Worm (Caenorhabditis elegans): Measurements from ENCODE around the gene fbxc-28.

fbxc-28 gene

DNA sequence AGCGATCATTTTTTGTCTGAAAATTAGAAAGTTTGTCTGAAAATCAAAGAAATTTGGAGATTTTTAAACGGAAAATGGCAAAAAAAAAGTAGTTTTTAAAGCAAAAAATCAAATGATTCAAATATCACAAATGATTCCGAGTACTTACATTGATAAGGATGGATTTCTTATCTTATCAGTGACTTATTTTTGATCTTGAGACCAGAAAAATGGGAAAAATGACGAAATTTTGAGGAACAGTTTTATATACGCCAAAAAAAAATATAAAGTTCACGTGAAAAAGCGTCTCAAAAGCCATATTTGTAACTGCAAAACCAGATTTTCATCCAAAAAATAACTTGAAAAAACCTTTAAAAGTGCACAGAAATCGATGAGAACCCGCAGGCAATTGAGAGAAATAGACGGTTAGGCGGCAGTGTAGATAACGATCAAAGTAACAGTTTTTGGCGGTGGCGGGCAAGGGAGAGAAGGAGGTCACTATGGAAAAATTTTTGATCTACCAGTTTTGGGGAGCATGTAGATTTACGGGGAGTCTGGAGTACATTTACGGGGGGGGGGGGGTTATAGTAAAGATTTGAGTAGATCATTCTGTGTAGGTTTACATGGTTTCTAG is 22.8 kb upstream of the fbxc-28 start, which contains the start of gene T07D3.9:
Gene T07D3.9, minus strand, starts transcription at position 194 of the 613 bp plus-strand sequence.
- TF ChIP-seq blmp-1 (tag; optimal IDR thresholded peaks at IDR 0.05) (peak; percentile 11), elt-3 (tag; optimal IDR thresholded peaks at IDR 0.05) (peak in 5 of 6 experiments; percentile 46 to 97 (median 51)), tlp-1 (tag; optimal IDR thresholded peaks at IDR 0.05) (peak; percentile 59), nhr-20 (tag; optimal IDR thresholded peaks at IDR 0.05) (peak; percentile 12), elt-2 (tag; optimal IDR thresholded peaks at IDR 0.05) (peak; percentile 97), C34B4.2 (tag; optimal IDR thresholded peaks at IDR 0.05) (no peak)

- TF ChIP-seq unc-86 (tag; optimal IDR thresholded peaks at IDR 0.05) (no peak), lir-3 (tag; optimal IDR thresholded peaks at IDR 0.05; ENCODE audit: poor library complexity) (no peak), grh-1 (GFP tag; IDR thresholded peaks at IDR 0.05) (no peak), mdl-1 (tag; optimal IDR thresholded peaks at IDR 0.05) (no peak), unc-62 (GFP tag; optimal IDR thresholded peaks at IDR 0.05) (no peak), pqm-1 (tag; optimal IDR thresholded peaks at IDR 0.05) (no peak), efl-3 (GFP tag; optimal IDR thresholded peaks at IDR 0.05) (no peak), mep-1 (tag; optimal IDR thresholded peaks at IDR 0.05) (no peak), C34B4.2 (tag; optimal IDR thresholded peaks at IDR 0.05) (no peak), dsc-1 (tag; optimal IDR thresholded peaks at IDR 0.05) (no peak)
Measured at ce11 chrII:901632-902031, 22.0 kb upstream of the fbxc-28 start, which contains the start of gene T07D3.2. TSS of gene T07D3.2 (plus strand) at chrII:901932.

DNA sequence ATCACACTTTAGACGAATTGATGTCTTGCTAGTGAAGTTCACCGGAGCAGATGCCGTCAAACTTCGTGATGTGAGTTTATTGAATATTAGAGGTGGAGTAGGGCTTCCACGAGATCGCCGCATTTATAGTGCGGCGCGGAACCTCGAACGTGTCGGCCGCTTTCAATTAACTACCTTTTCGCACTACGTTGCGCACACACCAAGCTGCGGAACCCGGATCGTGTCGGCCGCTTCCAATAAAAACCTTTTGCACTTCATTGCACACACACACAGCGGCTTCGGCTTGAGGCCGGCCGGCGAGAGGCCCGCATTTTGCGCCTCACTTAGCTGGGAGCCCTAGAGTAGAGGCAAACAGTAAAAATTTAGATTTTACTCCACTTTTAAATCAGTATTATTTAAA is 18.3 kb upstream of the fbxc-28 start:
- peak; percentile 41 for TF ChIP-seq nhr-19 (GFP tag; conservative IDR thresholded peaks at IDR 0.05)
- TF ChIP-seq nhr-77 (tag; optimal IDR thresholded peaks at IDR 0.05): no peak
- no peak for TF ChIP-seq lir-3 (tag; optimal IDR thresholded peaks at IDR 0.05; ENCODE audit: poor library complexity)
- TF ChIP-seq rnt-1 (tag; optimal IDR thresholded peaks at IDR 0.05): peak; percentile 69
- TF ChIP-seq jun-1 (tag; optimal IDR thresholded peaks at IDR 0.05): no peak
- TF ChIP-seq snpc-4 (tag; optimal IDR thresholded peaks at IDR 0.05): peak; percentile 93
- no peak for TF ChIP-seq ceh-63 (GFP tag; optimal IDR thresholded peaks at IDR 0.05)
- TF ChIP-seq lsy-2 (tag; optimal IDR thresholded peaks at IDR 0.05): no peak
- no peak for TF ChIP-seq dsc-1 (tag; optimal IDR thresholded peaks at IDR 0.05)
- TF ChIP-seq fkh-10 (GFP tag; optimal IDR thresholded peaks at IDR 0.05): no peak
- no peak for TF ChIP-seq aha-1 (tag; optimal IDR thresholded peaks at IDR 0.05)
- TF ChIP-seq unc-130 (tag; optimal IDR thresholded peaks at IDR 0.05): no peak
- TF ChIP-seq efl-1 (optimal IDR thresholded peaks at IDR 0.05): no peak
- TF ChIP-seq efl-1 (GFP tag; optimal IDR thresholded peaks at IDR 0.05 in 1 of 2): no peak
- no peak for TF ChIP-seq skn-1 (tag; optimal IDR thresholded peaks at IDR 0.05)
- TF ChIP-seq nhr-90 (tag; optimal IDR thresholded peaks at IDR 0.05; ENCODE audit: poor library complexity): no peak
- no peak for TF ChIP-seq C34B4.2 (tag; optimal IDR thresholded peaks at IDR 0.05)
- TF ChIP-seq nhr-84 (tag; optimal IDR thresholded peaks at IDR 0.05): no peak
- no peak for TF ChIP-seq unc-98 (GFP tag; IDR thresholded peaks at IDR 0.05)
- TF ChIP-seq fkh-4 (tag; optimal IDR thresholded peaks at IDR 0.05; ENCODE audit: borderline replicate concordance): no peak
- TF ChIP-seq unc-30 (tag; optimal IDR thresholded peaks at IDR 0.05): no peak

DNA sequence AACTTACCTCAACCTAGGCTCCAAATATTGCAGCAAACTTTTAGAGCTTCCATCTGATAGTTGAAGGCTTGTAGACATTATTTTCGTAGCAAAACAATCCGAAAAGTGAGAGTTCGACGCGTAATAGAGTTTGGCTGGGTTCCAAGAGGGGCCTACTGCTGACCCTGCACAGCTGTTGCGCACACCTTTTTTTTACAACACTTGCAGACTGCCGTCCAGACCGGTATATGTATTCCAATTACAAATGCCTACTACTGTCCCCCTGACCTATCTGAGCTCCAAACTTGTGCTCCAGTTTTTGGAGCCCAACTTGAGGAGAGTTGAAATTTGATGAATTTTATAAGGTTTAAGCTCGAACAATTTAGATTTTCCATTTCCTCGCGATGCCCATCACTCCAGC is 14.1 kb upstream of the fbxc-28 start, which contains the start of the genes fbxc-24 and fbxc-27:
Gene fbxc-24, minus strand, starts transcription at position 101 of the 400 bp plus-strand sequence.
Gene fbxc-27, plus strand, starts transcription at position 216 of the 400 bp plus-strand sequence.
- TF ChIP-seq nhr-28 (tag; optimal IDR thresholded peaks at IDR 0.05): no peak
- TF ChIP-seq unc-30 (tag; optimal IDR thresholded peaks at IDR 0.05): no peak
- no peak for TF ChIP-seq nhr-90 (tag; optimal IDR thresholded peaks at IDR 0.05; ENCODE audit: poor library complexity)
- no peak for TF ChIP-seq fkh-10 (GFP tag; optimal IDR thresholded peaks at IDR 0.05)
- TF ChIP-seq aly-2 (tag; optimal IDR thresholded peaks at IDR 0.05): no peak
- no peak for TF ChIP-seq nhr-237 (tag; optimal IDR thresholded peaks at IDR 0.05)
- no peak for TF ChIP-seq nhr-84 (tag; optimal IDR thresholded peaks at IDR 0.05)
- TF ChIP-seq zip-4 (GFP tag; optimal IDR thresholded peaks at IDR 0.05): no peak
- TF ChIP-seq fkh-8 (tag; optimal IDR thresholded peaks at IDR 0.05): no peak

All from whole organism, L1 larva.